Fruit fly (Drosophila melanogaster): ENCODE data around the gene CG43732.

CG43732 gene

DNA sequence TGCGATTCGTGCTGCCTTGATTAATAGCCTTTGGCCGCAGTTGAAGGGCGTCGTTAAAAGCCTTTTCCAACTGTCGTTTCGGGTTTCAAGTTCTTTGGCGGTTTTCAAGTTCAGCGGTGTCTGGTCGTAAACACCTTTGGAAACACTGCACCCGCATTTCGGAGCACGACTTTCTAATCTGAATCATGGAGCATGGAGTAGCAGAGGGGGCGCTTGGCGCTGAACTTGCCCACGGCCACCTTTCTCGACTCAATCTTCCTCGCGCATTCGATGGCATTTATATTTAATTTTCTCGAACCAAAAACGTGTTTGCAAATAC is 39.8 kb downstream of the CG43732 start:
- TF ChIP-seq abd-A (tag; optimal IDR thresholded peaks at IDR 0.05) (peak; percentile 16), CG8924 (tag; optimal IDR thresholded peaks at IDR 0.05) (no peak), crp (GFP tag; optimal IDR thresholded peaks at IDR 0.05) (no peak), cas (GFP tag; IDR thresholded peaks at IDR 0.05) (no peak), Blimp-1 (GFP tag; optimal IDR thresholded peaks at IDR 0.05) (peak; percentile 12), D (optimal IDR thresholded peaks at IDR 0.05) (peak; percentile 47), D (GFP tag; optimal IDR thresholded peaks at IDR 0.05) (no peak), CG11093 (GFP tag; IDR thresholded peaks at IDR 0.05) (no peak), CG14860 (GFP tag; IDR thresholded peaks at IDR 0.05; ENCODE audit: partially characterized antibody) (no peak), gcm (GFP tag; optimal IDR thresholded peaks at IDR 0.05) (peak; percentile 59), kni (GFP tag; optimal IDR thresholded peaks at IDR 0.05) (peak; percentile 57)

DNA sequence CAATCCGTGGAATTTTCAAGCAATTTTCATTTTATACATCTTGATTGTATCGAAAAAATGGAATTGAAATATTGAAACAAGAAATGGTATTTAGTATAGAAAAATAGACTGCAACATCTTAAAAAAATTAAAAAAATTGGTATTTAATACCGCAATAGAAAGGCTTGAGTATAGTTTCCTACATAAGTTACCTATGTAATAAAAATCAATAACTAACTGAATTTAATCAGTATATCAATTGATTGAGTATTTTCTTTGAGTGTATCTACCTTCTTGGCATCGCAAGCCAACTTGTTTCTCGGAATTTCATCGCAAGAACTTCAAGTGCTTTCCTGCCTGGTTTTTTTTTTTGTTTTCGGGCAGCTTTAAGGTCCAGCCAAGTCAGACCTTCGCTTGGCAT is 40.5 kb downstream of the CG43732 start:
- TF ChIP-seq lola (GFP tag; optimal IDR thresholded peaks at IDR 0.05) (peak in 1 of 3 experiments; percentile 38), CG9932 (GFP tag; IDR thresholded peaks at IDR 0.05) (no peak), nau (GFP tag; optimal IDR thresholded peaks at IDR 0.05) (no peak), CG30403 (GFP tag; optimal IDR thresholded peaks at IDR 0.05) (peak; percentile 13), ato (GFP tag; IDR thresholded peaks at IDR 0.05; ENCODE audit: partially characterized antibody) (no peak), CG30020 (tag; optimal IDR thresholded peaks at IDR 0.05) (no peak), CG12942 (GFP tag; optimal IDR thresholded peaks at IDR 0.05) (no peak), CG1529 (GFP tag; optimal IDR thresholded peaks at IDR 0.05) (no peak), B-H1 (GFP tag; IDR thresholded peaks at IDR 0.05) (no peak), eve (GFP tag; optimal IDR thresholded peaks at IDR 0.05) (no peak), CG4360 (GFP tag; IDR thresholded peaks at IDR 0.05) (no peak), CG1024 (GFP tag; IDR thresholded peaks at IDR 0.05) (no peak), ara (GFP tag; IDR thresholded peaks at IDR 0.05) (no peak), Vsx1 (GFP tag; optimal IDR thresholded peaks at IDR 0.05) (no peak), CG8924 (tag; optimal IDR thresholded peaks at IDR 0.05) (no peak), CG10959 (GFP tag; IDR thresholded peaks at IDR 0.05) (no peak), CG11560 (tag; IDR thresholded peaks at IDR 0.05) (no peak), Rx (GFP tag; IDR thresholded peaks at IDR 0.05) (no peak), dmrt99B (tag; optimal IDR thresholded peaks at IDR 0.05) (peak; percentile 23), CG3407 (GFP tag; optimal IDR thresholded peaks at IDR 0.05) (no peak), NC2α (GFP tag; optimal IDR thresholded peaks at IDR 0.05) (no peak), CG11723 (GFP tag; optimal IDR thresholded peaks at IDR 0.05) (no peak), Eip74EF (GFP tag; optimal IDR thresholded peaks at IDR 0.05) (no peak), CG7963 (GFP tag; IDR thresholded peaks at IDR 0.05; ENCODE audit: partially characterized antibody) (no peak), CG31388 (GFP tag; optimal IDR thresholded peaks at IDR 0.05) (no peak), CG18599 (GFP tag; optimal IDR thresholded peaks at IDR 0.05) (no peak), CG31224 (GFP tag; IDR thresholded peaks at IDR 0.05) (no peak), CG7839 (tag; optimal IDR thresholded peaks at IDR 0.05) (peak; percentile 13), CG15601 (tag; optimal IDR thresholded peaks at IDR 0.05) (peak; percentile 14), trem (tag; optimal IDR thresholded peaks at IDR 0.05) (no peak), CG33557 (GFP tag; optimal IDR thresholded peaks at IDR 0.05) (no peak), CG42726 (GFP tag; IDR thresholded peaks at IDR 0.05; ENCODE audit: partially characterized antibody) (no peak), Blimp-1 (GFP tag; optimal IDR thresholded peaks at IDR 0.05) (peak; percentile 36), CG3838 (GFP tag; optimal IDR thresholded peaks at IDR 0.05) (no peak), lbe (GFP tag; optimal IDR thresholded peaks at IDR 0.05) (peak; percentile 18), repo (GFP tag; optimal IDR thresholded peaks at IDR 0.05) (no peak), corto (GFP tag; optimal IDR thresholded peaks at IDR 0.05) (no peak), crp (GFP tag; optimal IDR thresholded peaks at IDR 0.05) (no peak), jigr1 (GFP tag; IDR thresholded peaks at IDR 0.05) (no peak), jumu (GFP tag; optimal IDR thresholded peaks at IDR 0.05) (no peak), Dp (GFP tag; optimal IDR thresholded peaks at IDR 0.05) (no peak)
